Worm (Caenorhabditis elegans) whole organism, L1 larva: Measurements from ENCODE around the gene mat-2.

Experiments
- C04F5.9 ChIP-seq: sonication (generic microtip); optimal IDR thresholded peaks from 2 replicates; lab custom pipeline; 2016; ENCODE audit warnings: missing genetic modification characterization, missing compliant biosample characterization
- C34B4.2 ChIP-seq: sonication (generic microtip); optimal IDR thresholded peaks from 2 replicates; lab custom pipeline; 2017; ENCODE audit warnings: mild to moderate bottlenecking, missing genetic modification characterization, missing compliant biosample characterization
- Y116A8C.19 ChIP-seq: sonication (generic microtip); optimal IDR thresholded peaks from 2 replicates; lab custom pipeline; 2016; ENCODE audit warnings: missing compliant biosample characterization, missing genetic modification characterization, borderline replicate concordance
- aha-1 ChIP-seq: fragments of 150-350 bp; optimal IDR thresholded peaks from 2 replicates; lab custom pipeline; 2014; ENCODE audit warnings: missing biosample characterization, missing genetic modification characterization
- alr-1 ChIP-seq: fragments of 200-800 bp; sonication (Bioruptor generic); optimal IDR thresholded peaks from 2 replicates; lab custom pipeline; 2018; ENCODE audit warnings: borderline replicate concordance, mild to moderate bottlenecking, missing genetic modification characterization, missing compliant biosample characterization
- ama-1 ChIP-seq: fragments of 150-350 bp; optimal IDR thresholded peaks from 2 replicates; lab custom pipeline; 2014
- blmp-1 ChIP-seq: fragments of 150-350 bp; optimal IDR thresholded peaks from 2 replicates; lab custom pipeline; 2014; ENCODE audit warnings: missing biosample characterization, missing genetic modification characterization
- ceh-63 ChIP-seq: fragments of 200-800 bp; sonication (Bioruptor generic); optimal IDR thresholded peaks from 2 replicates; lab custom pipeline; 2018; ENCODE audit warnings: mild to moderate bottlenecking, missing genetic modification characterization, missing compliant biosample characterization
- ceh-82 ChIP-seq, 3 experiments: fragments of 150-350 bp in 1 of 3; sonication (generic microtip) in 2 of 3; optimal IDR thresholded peaks; 2 replicates each; lab custom pipeline; 2014 to 2017; ENCODE audit warnings: missing biosample characterization in 3 of 3, missing genetic modification characterization in 3 of 3
- ceh-88 ChIP-seq: fragments of 200-800 bp; sonication (Bioruptor generic); IDR thresholded peaks from 2 replicates; pipeline ENCODE4 v1.3.6; 2022; ENCODE audit warnings: missing genetic modification characterization, missing compliant biosample characterization
- ceh-90 ChIP-seq: sonication (generic microtip); optimal IDR thresholded peaks from 2 replicates; lab custom pipeline; 2016; ENCODE audit warnings: missing genetic modification characterization, missing compliant biosample characterization
- efl-3 ChIP-seq: fragments of 200-800 bp; sonication (Bioruptor generic); optimal IDR thresholded peaks from 2 replicates; lab custom pipeline; 2018; ENCODE audit warnings: mild to moderate bottlenecking, missing genetic modification characterization, missing compliant biosample characterization
- egl-13 ChIP-seq: sonication (generic microtip); optimal IDR thresholded peaks from 2 replicates; lab custom pipeline; 2016; ENCODE audit warnings: missing genotype, missing genetic modification reagents, missing genetic modification characterization, missing compliant biosample characterization
- elt-2 ChIP-seq: sonication (generic microtip); optimal IDR thresholded peaks from 2 replicates; lab custom pipeline; 2016; ENCODE audit warnings: missing genetic modification characterization, mild to moderate bottlenecking, inconsistent platforms, missing compliant biosample characterization, missing genetic modification reagents
- ets-5 ChIP-seq: fragments of 200-800 bp; sonication (Bioruptor generic); IDR thresholded peaks from 2 replicates; pipeline ENCODE4 v1.3.6; 2022; ENCODE audit warnings: missing genetic modification characterization, missing compliant biosample characterization
- fkh-4 ChIP-seq: sonication (generic microtip); optimal IDR thresholded peaks from 2 replicates; lab custom pipeline; 2016; ENCODE audit warnings: missing compliant biosample characterization, missing genetic modification characterization, borderline replicate concordance
- fkh-8 ChIP-seq: sonication (generic microtip); optimal IDR thresholded peaks from 2 replicates; lab custom pipeline; 2016; ENCODE audit warnings: mild to moderate bottlenecking, missing genetic modification characterization, missing compliant biosample characterization
- fos-1 ChIP-seq: fragments of 150-350 bp; optimal IDR thresholded peaks from 2 replicates; lab custom pipeline; 2014; ENCODE audit warnings: missing biosample characterization, missing genetic modification characterization
- grh-1 ChIP-seq: fragments of 200-800 bp; sonication (Bioruptor generic); IDR thresholded peaks from 2 replicates; pipeline ENCODE4 v1.3.6; 2022; ENCODE audit warnings: missing genetic modification reagents, missing genetic modification characterization, missing compliant biosample characterization
- hlh-17 ChIP-seq: fragments of 200-800 bp; sonication (Bioruptor generic); optimal IDR thresholded peaks from 2 replicates; lab custom pipeline; 2018; ENCODE audit warnings: missing genetic modification characterization, mild to moderate bottlenecking, missing compliant biosample characterization, moderate library complexity, borderline replicate concordance
- hlh-4 ChIP-seq: sonication (generic microtip); optimal IDR thresholded peaks from 2 replicates; lab custom pipeline; 2016; ENCODE audit warnings: mild to moderate bottlenecking, missing genetic modification characterization, missing compliant biosample characterization
- hpl-2 ChIP-seq: fragments of 150-350 bp; optimal IDR thresholded peaks from 2 replicates; lab custom pipeline; 2014; ENCODE audit warnings: missing biosample characterization, missing genetic modification reagents, missing genetic modification characterization
- isw-1 ChIP-seq: fragments of 200-800 bp; sonication (Bioruptor generic); IDR thresholded peaks from 2 replicates; pipeline ENCODE4 v1.3.6; 2022; ENCODE audit warnings: missing genetic modification characterization, missing compliant biosample characterization
- lin-14 ChIP-seq: fragments of 200-800 bp; sonication (Bioruptor generic); optimal IDR thresholded peaks from 2 replicates; lab custom pipeline; 2018; ENCODE audit warnings: mild to moderate bottlenecking, missing genetic modification characterization, moderate library complexity, missing compliant biosample characterization
- lsy-2 ChIP-seq, 2 experiments: fragments of 150-350 bp; optimal IDR thresholded peaks; 2 replicates each; lab custom pipeline; 2014; ENCODE audit warnings: missing biosample characterization in 2 of 2, missing genetic modification characterization in 2 of 2
- mab-9 ChIP-seq: fragments of 200-800 bp; sonication (Bioruptor generic); IDR thresholded peaks from 2 replicates; pipeline ENCODE4 v1.3.6; 2022; ENCODE audit warnings: missing genetic modification reagents, missing genetic modification characterization, missing compliant biosample characterization
- mef-2 ChIP-seq: fragments of 150-350 bp; optimal IDR thresholded peaks from 2 replicates; lab custom pipeline; 2014; ENCODE audit warnings: missing biosample characterization, missing genetic modification characterization
- nhr-11 ChIP-seq: fragments of 150-350 bp; optimal IDR thresholded peaks from 2 replicates; lab custom pipeline; 2014; ENCODE audit warnings: missing biosample characterization, missing genetic modification characterization
- nhr-12 ChIP-seq: sonication (generic microtip); optimal IDR thresholded peaks from 2 replicates; lab custom pipeline; 2017; ENCODE audit warnings: missing biosample characterization, missing genetic modification characterization
- nhr-19 ChIP-seq: fragments of 200-800 bp; sonication (Bioruptor generic); conservative IDR thresholded peaks from 2 replicates; pipeline ENCODE4 v1.3.6; 2022; ENCODE audit warnings: missing genetic modification characterization, missing compliant biosample characterization
- nhr-20 ChIP-seq: sonication (generic microtip); optimal IDR thresholded peaks from 2 replicates; lab custom pipeline; 2016; ENCODE audit warnings: mild to moderate bottlenecking, missing genetic modification characterization, missing compliant biosample characterization
- nhr-28 ChIP-seq: fragments of 150-350 bp; optimal IDR thresholded peaks from 2 replicates; lab custom pipeline; 2014; ENCODE audit warnings: missing biosample characterization, missing genetic modification characterization
- nhr-47 ChIP-seq: sonication (generic microtip); optimal IDR thresholded peaks from 2 replicates; lab custom pipeline; 2016; ENCODE audit warnings: mild to moderate bottlenecking, missing genetic modification characterization, moderate library complexity, missing compliant biosample characterization
- nhr-76 ChIP-seq: sonication (generic microtip); optimal IDR thresholded peaks from 2 replicates; lab custom pipeline; 2017; ENCODE audit warnings: missing biosample characterization, missing genetic modification characterization
- nhr-84 ChIP-seq: sonication (generic microtip); optimal IDR thresholded peaks from 2 replicates; lab custom pipeline; 2017; ENCODE audit warnings: missing biosample characterization, missing genetic modification characterization
- nhr-85 ChIP-seq: sonication (generic microtip); peaks from one replicate; lab custom pipeline; 2016; ENCODE audit warnings: missing genetic modification characterization, inconsistent platforms, missing compliant biosample characterization
- nhr-90 ChIP-seq: sonication (generic microtip); optimal IDR thresholded peaks from 2 replicates; lab custom pipeline; 2016; ENCODE audit warnings: mild to moderate bottlenecking, missing genetic modification characterization, missing compliant biosample characterization; ENCODE audit not compliant: poor library complexity
- pax-3 ChIP-seq: fragments of 200-800 bp; sonication (Bioruptor generic); optimal IDR thresholded peaks from 2 replicates; lab custom pipeline; 2018; ENCODE audit warnings: mild to moderate bottlenecking, missing genetic modification characterization, moderate library complexity, missing compliant biosample characterization
- skn-1 ChIP-seq: fragments of 150-350 bp; optimal IDR thresholded peaks from 2 replicates; lab custom pipeline; 2014; ENCODE audit warnings: missing biosample characterization, missing genetic modification characterization
- sox-4 ChIP-seq: sonication (generic microtip); optimal IDR thresholded peaks from 2 replicates; lab custom pipeline; 2016; ENCODE audit warnings: missing genetic modification characterization, missing compliant biosample characterization
- tbx-2 ChIP-seq: sonication (generic microtip); optimal IDR thresholded peaks from 2 replicates; lab custom pipeline; 2016; ENCODE audit warnings: missing genetic modification characterization, missing compliant biosample characterization
- tlp-1 ChIP-seq: fragments of 150-350 bp; optimal IDR thresholded peaks from 2 replicates; lab custom pipeline; 2014; ENCODE audit warnings: missing biosample characterization, missing genetic modification characterization
- unc-62 ChIP-seq: fragments of 150-350 bp; optimal IDR thresholded peaks from 2 replicates; lab custom pipeline; 2014; ENCODE audit warnings: missing biosample characterization, missing genetic modification reagents, missing genetic modification characterization
- unc-86 ChIP-seq: sonication (generic microtip); optimal IDR thresholded peaks from 2 replicates; lab custom pipeline; 2016; ENCODE audit warnings: missing genetic modification characterization, missing compliant biosample characterization
- xbp-1 ChIP-seq: sonication (generic microtip); optimal IDR thresholded peaks from 2 replicates; lab custom pipeline; 2016; ENCODE audit warnings: missing genetic modification characterization, missing compliant biosample characterization
- zip-4 ChIP-seq: fragments of 200-800 bp; sonication (Bioruptor generic); optimal IDR thresholded peaks from 2 replicates; lab custom pipeline; 2018; ENCODE audit warnings: mild to moderate bottlenecking, missing genetic modification characterization, moderate library complexity, missing compliant biosample characterization
- ztf-4 ChIP-seq: fragments of 150-350 bp; optimal IDR thresholded peaks from 2 replicates; lab custom pipeline; 2014; ENCODE audit warnings: missing biosample characterization, missing genetic modification characterization

mat-2 gene

DNA sequence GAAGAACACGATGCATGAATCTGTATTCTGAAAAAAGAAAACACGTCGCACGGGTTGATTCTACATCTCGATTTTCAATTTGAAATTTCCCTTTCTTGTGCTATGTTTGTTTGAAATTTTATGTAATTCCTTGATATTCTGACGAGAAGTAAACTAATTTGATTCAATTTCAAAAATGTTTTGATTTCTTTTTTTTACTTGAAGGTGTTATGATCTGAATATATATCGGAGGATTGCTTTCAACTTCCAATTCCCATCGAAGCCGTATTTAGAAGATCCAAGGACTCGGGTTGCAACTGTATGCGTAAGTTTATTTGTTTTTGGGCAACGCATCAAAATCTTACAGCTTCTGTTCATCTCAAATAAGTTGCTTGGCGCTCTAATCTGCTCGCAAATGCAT is 14.8 kb downstream of the mat-2 start, which contains the start of gene F40F8.1:
TSS of gene F40F8.1 (plus strand) at position 301 of the 400 bp plus-strand sequence.
- TF ChIP-seq nhr-19 (GFP tag; lab: Robert Waterston, UW) (no peak), elt-2 (no peak), ceh-82 (tag; optimal IDR thresholded peaks at IDR 0.05; lab: Kevin White, UChicago) (no peak), ztf-4 (tag; lab: Kevin White, UChicago) (no peak), nhr-76 (tag; lab: Kevin White, UChicago) (no peak), nhr-12 (tag; lab: Kevin White, UChicago) (no peak), hlh-17 (GFP tag; lab: Kevin White, UChicago) (no peak), nhr-11 (tag; lab: Kevin White, UChicago) (no peak), unc-86 (tag; lab: Kevin White, UChicago) (no peak), hpl-2 (GFP tag; lab: Kevin White, UChicago) (no peak), fos-1 (tag; lab: Kevin White, UChicago) (no peak), efl-3 (GFP tag; lab: Kevin White, UChicago) (no peak), nhr-85 (tag; lab: Kevin White, UChicago) (no peak), zip-4 (GFP tag; lab: Kevin White, UChicago) (no peak), mab-9 (GFP tag; lab: Robert Waterston, UW) (no peak), isw-1 (no peak), ama-1 (no peak)

DNA sequence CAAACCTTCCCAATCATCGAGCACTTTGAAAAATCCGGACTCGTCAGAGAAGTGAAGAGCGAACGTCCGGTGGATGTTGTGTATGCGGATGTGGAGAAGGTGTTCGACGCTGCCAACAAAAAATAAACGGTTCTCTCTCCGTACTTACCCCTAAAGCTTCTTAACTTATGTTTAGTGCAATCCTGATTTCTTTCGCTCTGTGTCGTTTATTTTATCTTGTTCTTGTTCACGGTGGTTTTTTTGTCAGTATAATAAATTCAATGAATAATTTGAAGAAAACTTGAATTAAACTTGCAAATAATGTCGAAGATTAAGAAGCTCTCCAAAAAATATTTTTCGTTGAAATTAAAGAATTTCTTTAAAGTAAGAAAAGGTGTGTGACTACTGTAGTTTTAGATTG is 16.5 kb downstream of the mat-2 start, which contains the start of gene F40F8.3:
TSS of gene F40F8.3 (plus strand) at position 301 of the 400 bp plus-strand sequence.
- TF ChIP-seq xbp-1 (tag; lab: Kevin White, UChicago) (no peak), lsy-2 (tag; optimal IDR thresholded peaks at IDR 0.05; lab: Kevin White, UChicago) (no peak), sox-4 (tag; lab: Kevin White, UChicago) (no peak), C04F5.9 (tag; lab: Kevin White, UChicago) (no peak), egl-13 (tag; lab: Kevin White, UChicago) (no peak), tlp-1 (no peak), hlh-17 (GFP tag; lab: Kevin White, UChicago) (no peak), C34B4.2 (no peak), aha-1 (tag; lab: Kevin White, UChicago) (no peak), ceh-88 (GFP tag; lab: Robert Waterston, UW) (no peak), ceh-63 (no peak), alr-1 (tag; lab: Kevin White, UChicago) (no peak)
- TF ChIP-seq, all 84 proteins: peak for 0

DNA sequence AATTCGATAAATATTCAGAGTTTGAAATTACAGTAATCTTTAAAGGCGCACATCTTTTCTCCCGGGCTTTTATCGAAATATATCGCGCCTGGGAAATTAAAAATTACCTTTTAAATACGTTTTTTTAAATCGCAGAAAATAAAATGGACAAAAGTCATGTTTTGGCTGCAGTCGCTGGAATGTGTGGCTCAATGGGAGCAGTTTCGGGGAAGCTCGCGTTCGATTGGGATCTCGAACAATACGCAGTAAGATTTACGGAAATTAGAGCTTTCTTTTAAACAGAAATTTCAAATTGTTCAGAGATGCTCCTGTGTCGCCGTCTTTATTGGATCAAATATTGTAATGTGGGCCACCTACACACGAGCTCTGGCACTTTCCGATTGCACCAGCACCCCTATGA is 17.0 kb downstream of the mat-2 start, which contains the start of gene F40F8.12:
TSS of gene F40F8.12 (plus strand) at position 301 of the 400 bp plus-strand sequence.
- no peak for TF ChIP-seq nhr-84 (tag; lab: Kevin White, UChicago)
- TF ChIP-seq nhr-12 (tag; lab: Kevin White, UChicago), result no peak

DNA sequence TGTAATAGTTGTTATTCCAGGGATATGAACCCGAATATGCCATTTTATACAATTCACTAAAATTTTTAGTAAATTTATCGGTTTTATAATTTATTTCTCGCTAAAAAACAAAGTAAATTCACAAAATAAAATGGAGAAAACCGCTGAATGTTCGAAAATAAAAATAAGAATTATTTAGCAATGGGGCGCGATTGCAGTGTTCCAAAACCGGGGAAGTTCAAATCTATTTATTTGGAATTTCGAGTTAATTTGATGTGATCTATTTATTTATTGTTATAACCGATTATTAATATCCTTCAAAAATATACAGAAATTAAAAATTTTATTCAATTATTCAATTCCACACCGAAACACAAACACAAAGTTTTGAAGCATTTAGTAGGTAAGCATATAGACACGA is 20.0 kb downstream of the mat-2 start, which contains the start of gene F40F8.11:
TSS of gene F40F8.11 (minus strand) at position 49 of the 400 bp plus-strand sequence.
- TF ChIP-seq skn-1 (tag; lab: Kevin White, UChicago) (peak; percentile 57), nhr-84 (tag; lab: Kevin White, UChicago) (no peak), pax-3 (tag; lab: Kevin White, UChicago) (no peak), mef-2 (tag; lab: Kevin White, UChicago) (no peak), nhr-90 (tag; lab: Kevin White, UChicago) (no peak), nhr-20 (tag; lab: Kevin White, UChicago) (peak; percentile 39), blmp-1 (tag; lab: Kevin White, UChicago) (peak; percentile 35), unc-62 (GFP tag; lab: Kevin White, UChicago) (no peak), hlh-4 (tag; lab: Kevin White, UChicago) (no peak), Y116A8C.19 (tag; lab: Kevin White, UChicago) (no peak), isw-1 (0 out of 2 replicates have a peak, but pooled peaks have one; percentile 1), xbp-1 (tag; lab: Kevin White, UChicago) (peak; percentile 21), nhr-47 (tag; lab: Kevin White, UChicago) (peak; percentile 53), tbx-2 (peak; percentile 26), fkh-8 (tag; lab: Kevin White, UChicago) (no peak), nhr-28 (no peak), fkh-4 (tag; lab: Kevin White, UChicago) (no peak), efl-3 (GFP tag; lab: Kevin White, UChicago) (no peak), ets-5 (GFP tag; lab: Robert Waterston, UW) (no peak), C34B4.2 (no peak), ceh-90 (tag; lab: Kevin White, UChicago) (no peak), lin-14 (peak; percentile 43), hpl-2 (GFP tag; lab: Kevin White, UChicago) (no peak), sox-4 (tag; lab: Kevin White, UChicago) (no peak), grh-1 (GFP tag; lab: Robert Waterston, UW) (no peak)
